Worm (Caenorhabditis elegans) whole organism, L3 larva: ENCODE results near the gene C55C3.4.

Experiments
- R02D3.7 ChIP-seq: fragments of 150-350 bp; optimal IDR thresholded peaks from 2 replicates; lab custom pipeline; 2014; ENCODE audit warnings: missing biosample characterization, missing genetic modification characterization
- egl-27 ChIP-seq: sonication (generic microtip); optimal IDR thresholded peaks from 4 replicates; lab custom pipeline; 2017; ENCODE audit warnings: missing biosample characterization, missing genetic modification reagents, missing genetic modification characterization
- nhr-11 ChIP-seq: fragments of 150-350 bp; optimal IDR thresholded peaks from 2 replicates; lab custom pipeline; 2014; ENCODE audit warnings: missing biosample characterization, missing genetic modification characterization
- nhr-237 ChIP-seq: fragments of 150-350 bp; optimal IDR thresholded peaks from 2 replicates; lab custom pipeline; 2014; ENCODE audit warnings: missing biosample characterization, missing genetic modification characterization
- nhr-76 ChIP-seq: fragments of 150-350 bp; sonication (generic microtip); optimal IDR thresholded peaks from 5 replicates; lab custom pipeline; 2014; ENCODE audit warnings: missing biosample characterization, missing genetic modification characterization
- ztf-4 ChIP-seq: fragments of 150-350 bp; optimal IDR thresholded peaks from 2 replicates; lab custom pipeline; 2014; ENCODE audit warnings: missing biosample characterization, missing genetic modification characterization

ce11 chrIV:5659461-5659860, 18.5 kb downstream of the C55C3.4 start:
- TF ChIP-seq nhr-11 (tag; lab: Kevin White, UChicago) (no peak), nhr-76 (tag; lab: Kevin White, UChicago) (no peak), ztf-4 (no peak), R02D3.7 (tag; lab: Kevin White, UChicago) (no peak), egl-27 (tag; lab: Kevin White, UChicago) (no peak), nhr-237 (tag; lab: Kevin White, UChicago) (no peak)
